Fruit fly (Drosophila melanogaster) whole organism, embryonic: ENCODE measurements around the gene Pits.

Experiments used
- Ada2b ChIP-seq: fragments of 200-800 bp; sonication (Bioruptor generic); IDR thresholded peaks from 2 replicates; pipeline ENCODE4 v1.3.6; 2022; ENCODE audit warnings: missing biosample characterization, missing genetic modification characterization
- Atf3 ChIP-seq: fragments of 200-800 bp; sonication (Bioruptor generic); optimal IDR thresholded peaks from 3 replicates; lab custom pipeline; 2016; ENCODE audit warnings: missing biosample characterization, missing genetic modification characterization
- CG10267 ChIP-seq: fragments of 200-800 bp; sonication (Bioruptor generic); optimal IDR thresholded peaks from 2 replicates; lab custom pipeline; 2018; ENCODE audit warnings: missing biosample characterization, mild to moderate bottlenecking, missing genetic modification characterization, moderate library complexity
- CG10654 ChIP-seq: fragments of 200-800 bp; sonication (Bioruptor generic); optimal IDR thresholded peaks from 2 replicates; lab custom pipeline; 2016; ENCODE audit warnings: missing biosample characterization, missing genetic modification characterization
- CG11085 ChIP-seq: fragments of 200-800 bp; sonication (Bioruptor generic); IDR thresholded peaks from 2 replicates; pipeline ENCODE4 v1.3.6; 2022; ENCODE audit warnings: missing biosample characterization, missing genetic modification characterization
- CG17186 ChIP-seq: fragments of 200-800 bp; sonication (Bioruptor generic); optimal IDR thresholded peaks from 3 replicates; lab custom pipeline; 2017; ENCODE audit warnings: missing biosample characterization, missing genetic modification reagents, missing genetic modification characterization
- CG17829 ChIP-seq: fragments of 200-800 bp; optimal IDR thresholded peaks from 2 replicates; lab custom pipeline; 2019; ENCODE audit warnings: missing biosample characterization, mild to moderate bottlenecking, missing genetic modification characterization, moderate library complexity
- CG2712 ChIP-seq: fragments of 200-800 bp; optimal IDR thresholded peaks from 3 replicates; lab custom pipeline; 2019; ENCODE audit warnings: missing biosample characterization, mild to moderate bottlenecking, missing genetic modification characterization, moderate library complexity
- CG31365 ChIP-seq: fragments of 200-800 bp; sonication (Bioruptor generic); optimal IDR thresholded peaks from 2 replicates; lab custom pipeline; 2018; ENCODE audit warnings: missing biosample characterization, mild to moderate bottlenecking, missing genetic modification characterization
- CG31441 ChIP-seq: fragments of 200-800 bp; sonication (Bioruptor generic); IDR thresholded peaks from 2 replicates; pipeline ENCODE4 v1.3.6; 2022; ENCODE audit warnings: missing biosample characterization, missing genetic modification characterization
- CG33213 ChIP-seq: fragments of 200-800 bp; sonication (Bioruptor generic); optimal IDR thresholded peaks from 3 replicates; lab custom pipeline; 2016; ENCODE audit warnings: missing biosample characterization, missing genetic modification characterization
- CG3726 ChIP-seq: fragments of 200-800 bp; sonication (Bioruptor generic); IDR thresholded peaks from 3 replicates; pipeline ENCODE4, ENCODE4 v1.3.6; 2022; ENCODE audit warnings: missing biosample characterization, missing genetic modification characterization
- CG3995 ChIP-seq: fragments of 200-800 bp; sonication (Bioruptor generic); optimal IDR thresholded peaks from 3 replicates; lab custom pipeline; 2016; ENCODE audit warnings: missing biosample characterization, missing genetic modification characterization
- CG4404 ChIP-seq: fragments of 200-800 bp; sonication (Bioruptor generic); IDR thresholded peaks from 2 replicates; pipeline ENCODE4 v1.3.6; 2022; ENCODE audit warnings: missing biosample characterization, missing genetic modification characterization
- CG6254 ChIP-seq: fragments of 200-800 bp; sonication (Bioruptor generic); optimal IDR thresholded peaks from 3 replicates; lab custom pipeline; 2017; ENCODE audit warnings: mild to moderate bottlenecking, missing biosample characterization, missing genetic modification reagents, missing genetic modification characterization
- CG8089 ChIP-seq: fragments of 200-800 bp; sonication (Bioruptor generic); optimal IDR thresholded peaks from 3 replicates; lab custom pipeline; 2016; ENCODE audit warnings: missing biosample characterization, missing genetic modification characterization
- CG8281 ChIP-seq: fragments of 200-800 bp; sonication (Bioruptor generic); optimal IDR thresholded peaks from 2 replicates; lab custom pipeline; 2018; ENCODE audit warnings: missing biosample characterization, mild to moderate bottlenecking, missing genetic modification characterization, moderate library complexity
- CG9876 ChIP-seq: fragments of 200-800 bp; sonication (Bioruptor generic); optimal IDR thresholded peaks from 2 replicates; lab custom pipeline; 2016; ENCODE audit warnings: missing biosample characterization, missing genetic modification characterization
- CG9932 ChIP-seq: fragments of 200-800 bp; sonication (Bioruptor generic); IDR thresholded peaks from 2 replicates; pipeline ENCODE4 v1.3.6; 2022; ENCODE audit warnings: missing biosample characterization, missing genetic modification characterization
- D19A ChIP-seq: fragments of 200-800 bp; optimal IDR thresholded peaks from 3 replicates; lab custom pipeline; 2019; ENCODE audit warnings: missing biosample characterization, mild to moderate bottlenecking, missing genetic modification characterization, moderate library complexity
- Dll ChIP-seq: fragments of 200-800 bp; sonication (Bioruptor generic); IDR thresholded peaks from 4 replicates; pipeline ENCODE4 v1.3.6; 2022; ENCODE audit warnings: missing biosample characterization, missing genetic modification characterization; ENCODE audit not compliant: partially characterized antibody
- Doc2 ChIP-seq: fragments of 200-800 bp; sonication (Bioruptor generic); IDR thresholded peaks from 2 replicates; pipeline ENCODE4 v1.3.6; 2022; ENCODE audit warnings: missing biosample characterization, missing genetic modification characterization
- E2f2 ChIP-seq: fragments of 200-800 bp; sonication (Bioruptor generic); IDR thresholded peaks from 2 replicates; pipeline ENCODE4 v1.3.6; 2022; ENCODE audit warnings: missing biosample characterization, missing genetic modification characterization
- Fer1 ChIP-seq: fragments of 200-800 bp; sonication (Bioruptor generic); optimal IDR thresholded peaks from 2 replicates; lab custom pipeline; 2017; ENCODE audit warnings: missing biosample characterization, mild to moderate bottlenecking, missing genetic modification characterization
- Fer3 ChIP-seq: fragments of 200-800 bp; sonication (Bioruptor generic); optimal IDR thresholded peaks from 2 replicates; lab custom pipeline; 2018; ENCODE audit warnings: missing biosample characterization, mild to moderate bottlenecking, missing genetic modification characterization, moderate library complexity
- Hmx ChIP-seq: fragments of 200-800 bp; sonication (Bioruptor generic); optimal IDR thresholded peaks from 2 replicates; lab custom pipeline; 2016; ENCODE audit warnings: missing biosample characterization, missing genetic modification characterization
- Lhr ChIP-seq: fragments of 200-800 bp; sonication (Bioruptor generic); optimal IDR thresholded peaks from 3 replicates; lab custom pipeline; 2017; ENCODE audit warnings: mild to moderate bottlenecking, missing biosample characterization, missing genetic modification reagents, missing genetic modification characterization
- MESR4 ChIP-seq: fragments of 200-800 bp; sonication (Bioruptor generic); optimal IDR thresholded peaks from 2 replicates; lab custom pipeline; 2018; ENCODE audit warnings: missing biosample characterization, mild to moderate bottlenecking, missing genetic modification characterization, moderate library complexity
- Mad ChIP-seq: fragments of 200-800 bp; sonication (Bioruptor generic); optimal IDR thresholded peaks from 2 replicates; lab custom pipeline; 2016; ENCODE audit warnings: missing biosample characterization, missing genetic modification characterization
- Oli ChIP-seq: fragments of 200-800 bp; sonication (Bioruptor generic); optimal IDR thresholded peaks from 2 replicates; lab custom pipeline; 2018; ENCODE audit warnings: missing biosample characterization, mild to moderate bottlenecking, missing genetic modification characterization, moderate library complexity
- YL-1 ChIP-seq: fragments of 200-800 bp; sonication (Bioruptor generic); optimal IDR thresholded peaks from 3 replicates; lab custom pipeline; 2017; ENCODE audit warnings: missing biosample characterization, mild to moderate bottlenecking, missing genetic modification characterization
- bcd ChIP-seq: fragments of 200-800 bp; sonication (Bioruptor generic); optimal IDR thresholded peaks from 2 replicates; lab custom pipeline; 2017; ENCODE audit warnings: missing biosample characterization, mild to moderate bottlenecking, missing genetic modification characterization
- chif ChIP-seq, 2 experiments: fragments of 200-800 bp; sonication (Bioruptor generic); optimal IDR thresholded peaks; 3 replicates each; lab custom pipeline; 2016; ENCODE audit warnings: missing biosample characterization in 2 of 2, missing genetic modification characterization in 2 of 2
- dm ChIP-seq: fragments of 200-800 bp; sonication (Bioruptor generic); optimal IDR thresholded peaks from 3 replicates; lab custom pipeline; 2016; ENCODE audit warnings: missing biosample characterization, missing genetic modification characterization
- en ChIP-seq: fragments of 200-800 bp; sonication (Bioruptor generic); optimal IDR thresholded peaks from 2 replicates; lab custom pipeline; 2016; ENCODE audit warnings: missing biosample characterization, missing genetic modification characterization
- fd102C ChIP-seq: fragments of 200-800 bp; sonication (Bioruptor generic); optimal IDR thresholded peaks from 2 replicates; lab custom pipeline; 2018; ENCODE audit warnings: missing biosample characterization, mild to moderate bottlenecking, missing genetic modification characterization, moderate library complexity
- fd64A ChIP-seq: fragments of 200-800 bp; sonication (Bioruptor generic); optimal IDR thresholded peaks from 3 replicates; lab custom pipeline; 2018; ENCODE audit warnings: missing biosample characterization, mild to moderate bottlenecking, missing genetic modification characterization
- ftz-f1 ChIP-seq: fragments of 200-800 bp; sonication (Bioruptor generic); optimal IDR thresholded peaks from 2 replicates; lab custom pipeline; 2016; ENCODE audit warnings: missing biosample characterization, missing genetic modification characterization
- ham ChIP-seq: fragments of 200-800 bp; sonication (Bioruptor generic); IDR thresholded peaks from 2 replicates; pipeline ENCODE4 v1.3.6; 2022; ENCODE audit warnings: missing biosample characterization, missing genetic modification characterization
- hbn ChIP-seq: fragments of 200-800 bp; sonication (Bioruptor generic); IDR thresholded peaks from 2 replicates; pipeline ENCODE4 v1.3.6; 2022; ENCODE audit warnings: missing biosample characterization, missing genetic modification characterization; ENCODE audit not compliant: partially characterized antibody
- lmd ChIP-seq: fragments of 200-800 bp; sonication (Bioruptor generic); IDR thresholded peaks from 2 replicates; pipeline ENCODE4 v1.3.6; 2022; ENCODE audit warnings: missing biosample characterization, missing genetic modification characterization
- nerfin-1 ChIP-seq: fragments of 200-800 bp; sonication (Bioruptor generic); optimal IDR thresholded peaks from 3 replicates; lab custom pipeline; 2019; ENCODE audit warnings: missing biosample characterization, mild to moderate bottlenecking, missing genetic modification characterization, moderate library complexity
- odd ChIP-seq: fragments of 200-800 bp; sonication (Bioruptor generic); optimal IDR thresholded peaks from 2 replicates; lab custom pipeline; 2017; ENCODE audit warnings: missing biosample characterization, mild to moderate bottlenecking, missing genetic modification characterization
- org-1 ChIP-seq: fragments of 200-800 bp; sonication (Bioruptor generic); optimal IDR thresholded peaks from 2 replicates; lab custom pipeline; 2017; ENCODE audit warnings: missing biosample characterization, missing genetic modification characterization
- pita ChIP-seq: fragments of 200-800 bp; sonication (Bioruptor generic); optimal IDR thresholded peaks from 2 replicates; lab custom pipeline; 2017; ENCODE audit warnings: missing biosample characterization, mild to moderate bottlenecking, missing genetic modification characterization
- sc ChIP-seq, 3 experiments: fragments of >200 bp in 2 of 3; fragments of 200-800 bp in 1 of 3; sonication (Bioruptor generic) in 1 of 3; optimal IDR thresholded peaks; 2 replicates in 2 of 3; 3 replicates in 1 of 3; lab custom pipeline; 2017; ENCODE audit warnings: mild to moderate bottlenecking in 1 of 3, missing biosample characterization in 1 of 3, missing genetic modification characterization in 1 of 3, missing genetic modification reagents in 1 of 3
- sna ChIP-seq: fragments of 200-800 bp; sonication (Bioruptor generic); IDR thresholded peaks from 2 replicates; pipeline ENCODE4 v1.3.6; 2022; ENCODE audit warnings: missing biosample characterization, missing genetic modification characterization; ENCODE audit not compliant: partially characterized antibody
- sug ChIP-seq: fragments of 200-800 bp; optimal IDR thresholded peaks from 2 replicates; lab custom pipeline; 2019; ENCODE audit warnings: missing biosample characterization, mild to moderate bottlenecking, missing genetic modification characterization, moderate library complexity
- tll ChIP-seq, 2 experiments: fragments of 200-800 bp in 1 of 2; fragments of >200 bp in 1 of 2; sonication (Bioruptor generic) in 1 of 2; optimal IDR thresholded peaks; 2 replicates each; lab custom pipeline; 2017 to 2019; ENCODE audit warnings: missing biosample characterization in 2 of 2, missing genetic modification characterization in 2 of 2, mild to moderate bottlenecking in 1 of 2, moderate library complexity in 1 of 2
- wek ChIP-seq: fragments of 200-800 bp; sonication (Bioruptor generic); optimal IDR thresholded peaks from 3 replicates; lab custom pipeline; 2018; ENCODE audit warnings: missing biosample characterization, mild to moderate bottlenecking, missing genetic modification characterization, moderate library complexity
- zen2 ChIP-seq: fragments of 200-800 bp; sonication (Bioruptor generic); IDR thresholded peaks from 3 replicates; pipeline ENCODE4 v1.3.6; 2022; ENCODE audit warnings: missing biosample characterization, missing genetic modification characterization; ENCODE audit not compliant: partially characterized antibody

Gene Pits

DNA sequence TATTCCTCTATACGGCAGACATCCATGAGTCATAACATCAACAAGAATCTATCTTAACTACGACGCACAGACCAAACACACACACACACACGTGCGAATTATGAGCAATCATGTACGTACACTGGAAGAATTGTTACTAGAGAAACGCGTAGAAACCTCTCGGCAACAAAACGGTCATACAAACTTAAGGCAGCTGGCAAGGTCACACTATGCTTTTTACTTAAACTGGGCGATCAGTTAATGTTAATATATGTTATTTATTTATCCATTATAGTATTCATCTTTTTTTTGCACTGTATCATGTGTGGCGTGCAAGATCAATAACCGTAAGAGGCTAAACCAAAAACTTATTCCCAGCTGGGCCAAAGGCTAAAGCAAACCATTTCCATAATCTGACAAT lies 43.8 kb downstream of the Pits start (continued):
- TF ChIP-seq sc (optimal IDR thresholded peaks at IDR 0.05; lab: Kevin White, UChicago), result no peak
- no peak for TF ChIP-seq sc (GFP tag; optimal IDR thresholded peaks at IDR 0.05; lab: Kevin White, UChicago)
- TF ChIP-seq bcd (GFP tag; lab: Kevin White, UChicago), result no peak
- TF ChIP-seq MESR4 (GFP tag; lab: Kevin White, UChicago), result no peak
- no peak for TF ChIP-seq CG10654 (GFP tag; lab: Kevin White, UChicago)
- no peak for TF ChIP-seq Atf3
- TF ChIP-seq CG6254 (GFP tag; lab: Kevin White, UChicago), result no peak
- no peak for TF ChIP-seq fd102C
- TF ChIP-seq CG17186 (GFP tag; lab: Kevin White, UChicago), result no peak
- no peak for TF ChIP-seq CG4404 (GFP tag; lab: Robert Waterston, UW)
- no peak for TF ChIP-seq CG8281 (tag; lab: Kevin White, UChicago)
- peak; percentile 18 for TF ChIP-seq CG2712 (tag; lab: Kevin White, UChicago)
- peak; percentile 20 for TF ChIP-seq Fer1 (GFP tag; lab: Kevin White, UChicago)
- TF ChIP-seq en (GFP tag; lab: Kevin White, UChicago), result no peak
- no peak for TF ChIP-seq CG3995
- TF ChIP-seq CG3726 (GFP tag; lab: Robert Waterston, UW), result no peak
- TF ChIP-seq Ada2b, result no peak
- no peak for TF ChIP-seq tll (GFP tag; optimal IDR thresholded peaks at IDR 0.05; lab: Kevin White, UChicago)
- no peak for TF ChIP-seq D19A
- no peak for TF ChIP-seq CG17829 (tag; lab: Kevin White, UChicago)
- TF ChIP-seq dm (GFP tag; lab: Kevin White, UChicago), result no peak
- TF ChIP-seq chif (GFP tag; optimal IDR thresholded peaks at IDR 0.05; lab: Kevin White, UChicago), result no peak
- TF ChIP-seq Lhr, result no peak
- peak; percentile 20 for TF ChIP-seq Fer3 (tag; lab: Kevin White, UChicago)
- no peak for TF ChIP-seq odd (GFP tag; lab: Kevin White, UChicago)
- TF ChIP-seq CG33213 (GFP tag; lab: Kevin White, UChicago), result no peak
- TF ChIP-seq CG9876 (GFP tag; lab: Kevin White, UChicago), result no peak
- TF ChIP-seq sug, result no peak
- no peak for TF ChIP-seq sna (GFP tag; lab: Robert Waterston, UW)
- TF ChIP-seq pita (GFP tag; lab: Kevin White, UChicago), result no peak
- TF ChIP-seq hbn (GFP tag; lab: Robert Waterston, UW), result no peak
- TF ChIP-seq Hmx, result no peak
- no peak for TF ChIP-seq fd64A (GFP tag; lab: Kevin White, UChicago)
- TF ChIP-seq lmd (GFP tag; lab: Robert Waterston, UW), result peak; percentile 8; the same call in 1 of the 2 replicates
- TF ChIP-seq ham, result no peak
- TF ChIP-seq CG9932 (GFP tag; lab: Robert Waterston, UW), result peak; percentile 36; the same call in 1 of the 2 replicates
- no peak for TF ChIP-seq ftz-f1 (GFP tag; lab: Kevin White, UChicago)
- TF ChIP-seq CG8089 (GFP tag; lab: Kevin White, UChicago), result no peak
- no peak for TF ChIP-seq Dll (GFP tag; lab: Robert Waterston, UW)
- peak; percentile 24 for TF ChIP-seq Oli (tag; lab: Kevin White, UChicago)
- TF ChIP-seq zen2 (GFP tag; lab: Robert Waterston, UW), result no peak
- peak; percentile 11 for TF ChIP-seq CG10267 (tag; lab: Kevin White, UChicago)
- 0 out of 2 replicates have a peak, but pooled peaks have one; percentile 29 for TF ChIP-seq CG31441 (GFP tag; lab: Robert Waterston, UW)
- peak; percentile 9 for TF ChIP-seq org-1 (GFP tag; lab: Kevin White, UChicago)
- no peak for TF ChIP-seq wek (GFP tag; lab: Kevin White, UChicago)
- TF ChIP-seq CG31365 (tag; lab: Kevin White, UChicago), result no peak
- no peak for TF ChIP-seq YL-1 (GFP tag; lab: Kevin White, UChicago)
- no peak for TF ChIP-seq Doc2
- TF ChIP-seq CG11085, result no peak
- no peak for TF ChIP-seq E2f2 (GFP tag; lab: Robert Waterston, UW)
- no peak for TF ChIP-seq Mad (GFP tag; lab: Kevin White, UChicago)
- TF ChIP-seq nerfin-1 (tag; lab: Kevin White, UChicago), result no peak
